Fruit fly (Drosophila melanogaster): ENCODE measurements around the gene Syp.

DNA sequence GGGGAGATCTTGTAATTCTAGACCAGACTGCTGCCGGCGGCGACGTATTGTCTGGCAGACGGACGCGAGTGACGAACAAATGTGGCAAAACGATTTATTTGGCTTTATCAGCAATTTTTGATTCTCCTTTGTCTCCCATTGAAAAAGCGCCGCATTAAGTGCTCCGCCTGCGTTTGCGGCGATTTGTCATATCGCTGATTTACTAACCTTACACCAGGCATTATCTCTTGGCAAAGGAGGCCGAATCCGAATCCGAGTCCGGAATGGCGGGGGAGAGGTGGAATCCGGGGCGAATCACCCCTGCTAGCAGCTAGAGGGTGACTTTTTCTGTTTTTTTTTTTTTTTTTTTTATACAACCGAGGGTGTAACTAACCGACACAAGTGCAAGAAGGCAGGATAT is 32.0 kb downstream of the Syp start:
- TF ChIP-seq CG8478 (optimal IDR thresholded peaks at IDR 0.05) (no peak), CTCF (optimal IDR thresholded peaks at IDR 0.05) (no peak)
